Fruit fly (Drosophila melanogaster): ENCODE results near the gene tx.

dm6 chr3R:26432978-26433377, 7.6 kb upstream of the tx start:
- no peak for TF ChIP-seq CG11617 (GFP tag; optimal IDR thresholded peaks at IDR 0.05)
- TF ChIP-seq CG14711 (tag; optimal IDR thresholded peaks at IDR 0.05): no peak
- TF ChIP-seq cic (GFP tag; optimal IDR thresholded peaks at IDR 0.05): no peak
- TF ChIP-seq CG7101 (tag; optimal IDR thresholded peaks at IDR 0.05): no peak
- TF ChIP-seq Hr96 (GFP tag; optimal IDR thresholded peaks at IDR 0.05): no peak
- no peak for TF ChIP-seq Mnt (GFP tag; optimal IDR thresholded peaks at IDR 0.05)
- TF ChIP-seq pad (GFP tag; optimal IDR thresholded peaks at IDR 0.05): no peak
- no peak for TF ChIP-seq kay (GFP tag; ENCODE audit: borderline replicate concordance)

Measured in whole organism, adult.